Fruit fly (Drosophila melanogaster) whole organism, embryonic: ENCODE data around the gene CG15814.
A peak's percentile ranks its signal among the peaks of the same experiment; 100 is the strongest.

ENCODE experiments used
- ATbp ChIP-seq: fragments of 200-800 bp; sonication (Bioruptor generic); optimal IDR thresholded peaks from 2 replicates; lab custom pipeline; 2017; ENCODE audit warnings: missing biosample characterization, mild to moderate bottlenecking, missing genetic modification characterization, missing genetic modification reagents
- Bgb ChIP-seq: fragments of 200-800 bp; sonication (Bioruptor generic); IDR thresholded peaks from 2 replicates; pipeline ENCODE4 v1.3.6; 2022; ENCODE audit warnings: missing biosample characterization, missing genetic modification characterization; ENCODE audit not compliant: partially characterized antibody
- CG11695 ChIP-seq: fragments of 200-800 bp; sonication (Bioruptor generic); IDR thresholded peaks from 3 replicates; pipeline ENCODE4 v1.3.6; 2022; ENCODE audit warnings: missing biosample characterization, missing genetic modification characterization
- CG12104 ChIP-seq: fragments of 200-800 bp; sonication (Bioruptor generic); optimal IDR thresholded peaks from 3 replicates; lab custom pipeline; 2016; ENCODE audit warnings: missing biosample characterization, missing genetic modification characterization
- CG12659 ChIP-seq: fragments of 200-800 bp; sonication (Bioruptor generic); optimal IDR thresholded peaks from 3 replicates; lab custom pipeline; 2017; ENCODE audit warnings: mild to moderate bottlenecking, missing biosample characterization, missing genetic modification reagents, missing genetic modification characterization
- CG12942 ChIP-seq: fragments of 200-800 bp; sonication (Bioruptor generic); optimal IDR thresholded peaks from 3 replicates; lab custom pipeline; 2016; ENCODE audit warnings: missing biosample characterization, missing genetic modification characterization
- CG13123 ChIP-seq: fragments of 200-800 bp; sonication (Bioruptor generic); optimal IDR thresholded peaks from 2 replicates; lab custom pipeline; 2016; ENCODE audit warnings: missing biosample characterization, missing genetic modification characterization
- CG16863 ChIP-seq: fragments of 200-800 bp; sonication (Bioruptor generic); optimal IDR thresholded peaks from 3 replicates; lab custom pipeline; 2016; ENCODE audit warnings: missing biosample characterization, missing genetic modification characterization
- CG18011 ChIP-seq: fragments of 200-800 bp; sonication (Bioruptor generic); optimal IDR thresholded peaks from 2 replicates; lab custom pipeline; 2017; ENCODE audit warnings: missing biosample characterization, missing genetic modification characterization, mild to moderate bottlenecking, moderate library complexity, missing genotype
- CG2712 ChIP-seq: fragments of 200-800 bp; optimal IDR thresholded peaks from 3 replicates; lab custom pipeline; 2019; ENCODE audit warnings: missing biosample characterization, mild to moderate bottlenecking, missing genetic modification characterization, moderate library complexity
- CG2875 ChIP-seq: fragments of 200-800 bp; sonication (Bioruptor generic); optimal IDR thresholded peaks from 2 replicates; lab custom pipeline; 2017; ENCODE audit warnings: missing biosample characterization, mild to moderate bottlenecking, missing genetic modification characterization, missing genetic modification reagents
- CG31388 ChIP-seq: fragments of 200-800 bp; sonication (Bioruptor generic); optimal IDR thresholded peaks from 2 replicates; lab custom pipeline; 2016; ENCODE audit warnings: missing biosample characterization, missing genetic modification characterization
- CG3163 ChIP-seq: fragments of 200-800 bp; sonication (Bioruptor generic); optimal IDR thresholded peaks from 3 replicates; lab custom pipeline; 2016; ENCODE audit warnings: missing biosample characterization, missing genetic modification characterization
- CG3407 ChIP-seq: fragments of 200-800 bp; sonication (Bioruptor generic); optimal IDR thresholded peaks from 2 replicates; lab custom pipeline; 2018; ENCODE audit warnings: missing biosample characterization, mild to moderate bottlenecking, missing genetic modification characterization
- CG3847 ChIP-seq: fragments of 200-800 bp; sonication (Bioruptor generic); IDR thresholded peaks from 2 replicates; pipeline ENCODE4 v1.3.6; 2022; ENCODE audit warnings: missing biosample characterization, missing genetic modification characterization
- CG3995 ChIP-seq: fragments of 200-800 bp; sonication (Bioruptor generic); optimal IDR thresholded peaks from 3 replicates; lab custom pipeline; 2016; ENCODE audit warnings: missing biosample characterization, missing genetic modification characterization
- CG4360 ChIP-seq: fragments of 200-800 bp; sonication (Bioruptor generic); IDR thresholded peaks from 2 replicates; pipeline ENCODE4 v1.3.6; 2022; ENCODE audit warnings: missing biosample characterization, missing genetic modification characterization
- CG6175 ChIP-seq: fragments of 200-800 bp; sonication (Bioruptor generic); IDR thresholded peaks from 3 replicates; pipeline ENCODE4 v1.3.6; 2022; ENCODE audit warnings: missing biosample characterization, missing genetic modification characterization
- CG8089 ChIP-seq: fragments of 200-800 bp; sonication (Bioruptor generic); optimal IDR thresholded peaks from 3 replicates; lab custom pipeline; 2016; ENCODE audit warnings: missing biosample characterization, missing genetic modification characterization
- CTCF ChIP-seq: fragments of 200-800 bp; sonication (Bioruptor generic); optimal IDR thresholded peaks from 2 replicates; lab custom pipeline; 2017; ENCODE audit warnings: missing biosample characterization, mild to moderate bottlenecking, missing genetic modification characterization, moderate library complexity
- CrebB ChIP-seq: fragments of 200-800 bp; sonication (Bioruptor generic); optimal IDR thresholded peaks from 3 replicates; lab custom pipeline; 2018; ENCODE audit warnings: missing biosample characterization, mild to moderate bottlenecking, missing genetic modification characterization
- Deaf1 ChIP-seq: fragments of 200-800 bp; optimal IDR thresholded peaks from 3 replicates; lab custom pipeline; 2019; ENCODE audit warnings: missing biosample characterization, mild to moderate bottlenecking, missing genetic modification characterization, moderate library complexity
- Gug ChIP-seq: fragments of 200-800 bp; sonication (Bioruptor generic); IDR thresholded peaks from 4 replicates; pipeline ENCODE4 v1.3.6; 2022; ENCODE audit warnings: missing biosample characterization, missing genetic modification characterization
- HLHmδ ChIP-seq: fragments of 200-800 bp; sonication (Bioruptor generic); optimal IDR thresholded peaks from 2 replicates; lab custom pipeline; 2018; ENCODE audit warnings: missing biosample characterization, mild to moderate bottlenecking, missing genetic modification characterization, moderate library complexity
- Lhr ChIP-seq: fragments of 200-800 bp; sonication (Bioruptor generic); optimal IDR thresholded peaks from 3 replicates; lab custom pipeline; 2017; ENCODE audit warnings: mild to moderate bottlenecking, missing biosample characterization, missing genetic modification reagents, missing genetic modification characterization
- Lim3 ChIP-seq: fragments of 200-800 bp; sonication (Bioruptor generic); IDR thresholded peaks from 2 replicates; pipeline ENCODE4 v1.3.6; 2022; ENCODE audit warnings: missing biosample characterization, missing genetic modification characterization
- MTF-1 ChIP-seq: fragments of 200-800 bp; sonication (Bioruptor generic); optimal IDR thresholded peaks from 2 replicates; lab custom pipeline; 2018; ENCODE audit warnings: missing biosample characterization, mild to moderate bottlenecking, missing genetic modification characterization, borderline replicate concordance
- Mes4 ChIP-seq: fragments of 200-800 bp; sonication (Bioruptor generic); optimal IDR thresholded peaks from 2 replicates; lab custom pipeline; 2016; ENCODE audit warnings: missing biosample characterization, missing genetic modification characterization
- Neu2 ChIP-seq: fragments of 200-800 bp; sonication (Bioruptor generic); optimal IDR thresholded peaks from 3 replicates; lab custom pipeline; 2016; ENCODE audit warnings: missing biosample characterization, missing genetic modification characterization, borderline replicate concordance
- Opbp ChIP-seq: fragments of 200-800 bp; sonication (Bioruptor generic); IDR thresholded peaks from 3 replicates; pipeline ENCODE4 v1.3.6; 2022; ENCODE audit warnings: missing biosample characterization, missing genetic modification characterization; ENCODE audit not compliant: partially characterized antibody
- Trl ChIP-seq, 3 experiments: fragments of >200 bp in 2 of 3; fragments of 200-800 bp in 1 of 3; sonication (Bioruptor generic) in 1 of 3; optimal IDR thresholded peaks; 2 replicates in 1 of 3; 3 replicates in 2 of 3; lab custom pipeline; 2016 to 2017; ENCODE audit warnings: missing biosample characterization in 1 of 3, missing genetic modification characterization in 1 of 3
- Vsx1 ChIP-seq: fragments of 200-800 bp; sonication (Bioruptor generic); optimal IDR thresholded peaks from 2 replicates; lab custom pipeline; 2017; ENCODE audit warnings: missing biosample characterization, mild to moderate bottlenecking, missing genetic modification characterization, missing genetic modification reagents
- ab ChIP-seq: fragments of 200-800 bp; sonication (Bioruptor generic); optimal IDR thresholded peaks from 2 replicates; lab custom pipeline; 2016; ENCODE audit warnings: missing biosample characterization, missing genetic modification characterization
- aop ChIP-seq: fragments of 200-800 bp; sonication (Bioruptor generic); IDR thresholded peaks from 2 replicates; pipeline ENCODE4 v1.3.6; 2022; ENCODE audit warnings: missing biosample characterization, missing genetic modification characterization
- ara ChIP-seq: fragments of 200-800 bp; sonication (Bioruptor generic); IDR thresholded peaks from 2 replicates; pipeline ENCODE4 v1.3.6; 2022; ENCODE audit warnings: missing biosample characterization, missing genetic modification characterization
- br ChIP-seq: fragments of >200 bp; optimal IDR thresholded peaks from 2 replicates; lab custom pipeline; 2017
- crc ChIP-seq: fragments of 200-800 bp; sonication (Bioruptor generic); optimal IDR thresholded peaks from 2 replicates; lab custom pipeline; 2016; ENCODE audit warnings: missing biosample characterization, missing genetic modification characterization
- dmrt11E ChIP-seq: fragments of 200-800 bp; sonication (Bioruptor generic); optimal IDR thresholded peaks from 3 replicates; lab custom pipeline; 2018; ENCODE audit warnings: missing biosample characterization, mild to moderate bottlenecking, missing genetic modification characterization, moderate library complexity
- fd102C ChIP-seq: fragments of 200-800 bp; sonication (Bioruptor generic); optimal IDR thresholded peaks from 2 replicates; lab custom pipeline; 2018; ENCODE audit warnings: missing biosample characterization, mild to moderate bottlenecking, missing genetic modification characterization, moderate library complexity
- ind ChIP-seq: fragments of 200-800 bp; sonication (Bioruptor generic); optimal IDR thresholded peaks from 3 replicates; lab custom pipeline; 2016; ENCODE audit warnings: missing biosample characterization, missing genetic modification characterization
- jumu ChIP-seq: fragments of 200-800 bp; sonication (Bioruptor generic); optimal IDR thresholded peaks from 3 replicates; lab custom pipeline; 2016; ENCODE audit warnings: missing biosample characterization, missing genetic modification characterization
- kah ChIP-seq: fragments of 200-800 bp; sonication (Bioruptor generic); optimal IDR thresholded peaks from 2 replicates; lab custom pipeline; 2018; ENCODE audit warnings: missing biosample characterization, mild to moderate bottlenecking, missing genetic modification characterization
- mam ChIP-seq: fragments of 200-800 bp; sonication (Bioruptor generic); optimal IDR thresholded peaks from 3 replicates; lab custom pipeline; 2016; ENCODE audit warnings: missing biosample characterization, missing genetic modification characterization
- org-1 ChIP-seq: fragments of 200-800 bp; sonication (Bioruptor generic); optimal IDR thresholded peaks from 2 replicates; lab custom pipeline; 2017; ENCODE audit warnings: missing biosample characterization, missing genetic modification characterization
- salm ChIP-seq: fragments of 200-800 bp; sonication (Bioruptor generic); optimal IDR thresholded peaks from 2 replicates; lab custom pipeline; 2018; ENCODE audit warnings: missing biosample characterization, mild to moderate bottlenecking, missing genetic modification characterization
- sim ChIP-seq: fragments of 200-800 bp; sonication (Bioruptor generic); IDR thresholded peaks from 2 replicates; pipeline ENCODE4 v1.3.6; 2022; ENCODE audit warnings: missing biosample characterization, missing genetic modification characterization
- sr ChIP-seq: fragments of 200-800 bp; sonication (Bioruptor generic); IDR thresholded peaks from 3 replicates; pipeline ENCODE4 v1.3.6; 2022; ENCODE audit warnings: missing biosample characterization, missing genetic modification characterization
- sug ChIP-seq: fragments of 200-800 bp; optimal IDR thresholded peaks from 2 replicates; lab custom pipeline; 2019; ENCODE audit warnings: missing biosample characterization, mild to moderate bottlenecking, missing genetic modification characterization, moderate library complexity
- unc-4 ChIP-seq: fragments of 200-800 bp; sonication (Bioruptor generic); IDR thresholded peaks from 2 replicates; pipeline ENCODE4 v1.3.6; 2022; ENCODE audit warnings: missing biosample characterization, missing genetic modification characterization; ENCODE audit not compliant: partially characterized antibody
- zf30C ChIP-seq: fragments of 200-800 bp; sonication (Bioruptor generic); optimal IDR thresholded peaks from 3 replicates; lab custom pipeline; 2018; ENCODE audit warnings: missing biosample characterization, mild to moderate bottlenecking, missing genetic modification characterization

Gene CG15814

DNA sequence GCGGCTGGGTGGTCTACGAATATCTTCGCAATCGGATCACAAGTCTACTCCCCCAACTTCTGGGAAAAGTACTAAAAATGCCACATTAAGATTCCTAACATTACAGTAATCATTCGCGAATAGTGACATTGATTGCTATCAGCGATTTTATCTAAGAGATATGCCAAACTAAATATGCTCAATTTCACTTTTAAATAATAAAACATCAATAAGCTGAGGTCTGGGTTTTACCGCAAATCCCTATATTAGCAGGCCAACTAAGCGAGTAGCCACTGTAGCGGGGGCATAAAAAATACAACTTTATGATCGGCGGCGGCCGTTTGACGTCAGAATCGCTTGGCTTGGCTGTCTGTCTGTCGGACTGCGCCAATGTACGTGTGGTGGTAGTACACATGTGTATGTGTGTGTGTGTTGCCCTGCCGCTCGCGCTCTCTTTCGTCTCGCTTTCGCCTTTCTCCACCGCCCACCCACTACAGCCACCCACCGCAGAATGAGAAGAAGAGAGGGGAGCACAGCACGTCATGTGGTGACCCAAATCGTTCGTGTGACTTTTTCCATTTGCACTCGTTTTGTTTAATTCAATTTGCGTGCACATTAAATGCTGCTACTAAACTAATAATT lies 30.2 kb upstream of the CG15814 start (continued):
- TF ChIP-seq CG3163 (GFP tag; lab: Kevin White, UChicago) (peak; percentile 72), CG16863 (GFP tag; lab: Kevin White, UChicago) (peak; percentile 95), zf30C (no peak), CG11695 (peak; percentile 93), dmrt11E (peak; percentile 75), CG3407 (peak; percentile 90), HLHmδ (GFP tag; lab: Kevin White, UChicago) (peak; percentile 11), CG2712 (tag; lab: Kevin White, UChicago) (peak; percentile 93), Opbp (GFP tag; lab: Robert Waterston, UW) (no peak), sim (GFP tag; lab: Robert Waterston, UW) (peak; percentile 70; the same call in 1 of the 2 replicates), CG12942 (GFP tag; lab: Kevin White, UChicago) (peak; percentile 93), CG6175 (GFP tag; lab: Robert Waterston, UW) (peak; percentile 93), CG2875 (peak; percentile 93), salm (peak; percentile 94), ara (GFP tag; lab: Robert Waterston, UW) (peak; percentile 94), Bgb (no peak), Gug (GFP tag; lab: Robert Waterston, UW) (peak; percentile 98), Trl (optimal IDR thresholded peaks at IDR 0.05; lab: Kevin White, UChicago) (peak; percentile 22 to 36), Trl (GFP tag; optimal IDR thresholded peaks at IDR 0.05; lab: Kevin White, UChicago) (peak; percentile 95), jumu (GFP tag; lab: Kevin White, UChicago) (peak; percentile 97), CG4360 (GFP tag; lab: Robert Waterston, UW) (peak; percentile 71; the same call in 1 of the 2 replicates), CG3847 (GFP tag; lab: Robert Waterston, UW) (peak; percentile 95), unc-4 (no peak), ab (GFP tag; lab: Kevin White, UChicago) (peak; percentile 92), Deaf1 (peak; percentile 69), CG12104 (peak; percentile 79), CG13123 (GFP tag; lab: Kevin White, UChicago) (peak; percentile 88), ind (GFP tag; lab: Kevin White, UChicago) (peak; percentile 95), sr (peak; percentile 69; the same call in 2 of the 3 replicates), CG8089 (GFP tag; lab: Kevin White, UChicago) (peak; percentile 84), ATbp (GFP tag; lab: Kevin White, UChicago) (peak; percentile 96), fd102C (GFP tag; lab: Kevin White, UChicago) (no peak), CG31388 (peak; percentile 70), mam (GFP tag; lab: Kevin White, UChicago) (peak; percentile 98), CG3995 (GFP tag; lab: Kevin White, UChicago) (peak; percentile 74), CTCF (peak; percentile 66), CG18011 (peak; percentile 82), org-1 (GFP tag; lab: Kevin White, UChicago) (peak; percentile 94), Lim3 (peak; percentile 87), aop (GFP tag; lab: Robert Waterston, UW) (peak; percentile 84), kah (GFP tag; lab: Kevin White, UChicago) (peak; percentile 78), Vsx1 (peak; percentile 76), CG12659 (GFP tag; lab: Kevin White, UChicago) (peak; percentile 96), crc (GFP tag; lab: Kevin White, UChicago) (peak; percentile 94), Lhr (peak; percentile 77), sug (tag; lab: Kevin White, UChicago) (peak; percentile 92), br (lab: Kevin White, UChicago) (no peak), MTF-1 (GFP tag; lab: Kevin White, UChicago) (peak; percentile 75), Mes4 (GFP tag; lab: Kevin White, UChicago) (peak; percentile 86), CrebB (peak; percentile 95), Neu2 (no peak)
